Fruit fly (Drosophila melanogaster) whole organism, embryonic: ENCODE results near the gene CG10343.

ENCODE experiments used
- Abd-B ChIP-seq: fragments of 200-800 bp; sonication (Bioruptor generic); optimal IDR thresholded peaks from 2 replicates; lab custom pipeline; 2018; ENCODE audit warnings: missing biosample characterization, mild to moderate bottlenecking, missing genetic modification characterization, moderate library complexity
- CG12391 ChIP-seq: fragments of 200-800 bp; sonication (Bioruptor generic); optimal IDR thresholded peaks from 3 replicates; lab custom pipeline; 2018; ENCODE audit warnings: missing biosample characterization, mild to moderate bottlenecking, missing genetic modification characterization, moderate library complexity
- CG18619 ChIP-seq: fragments of 200-800 bp; sonication (Bioruptor generic); optimal IDR thresholded peaks from 3 replicates; lab custom pipeline; 2017; ENCODE audit warnings: missing biosample characterization, mild to moderate bottlenecking, missing genetic modification characterization
- CG5953 ChIP-seq: fragments of 200-800 bp; sonication (Bioruptor generic); IDR thresholded peaks from 2 replicates; pipeline ENCODE4 v1.3.6; 2022; ENCODE audit warnings: missing biosample characterization, missing genetic modification characterization
- Dad ChIP-seq: fragments of 200-800 bp; sonication (Bioruptor generic); optimal IDR thresholded peaks from 3 replicates; lab custom pipeline; 2016; ENCODE audit warnings: missing biosample characterization, missing genetic modification characterization
- Med ChIP-seq: fragments of 200-800 bp; sonication (Bioruptor generic); peaks from one replicate; lab custom pipeline; 2016; ENCODE audit warnings: missing biosample characterization, missing genetic modification characterization, mild to moderate bottlenecking, inconsistent platforms, moderate library complexity
- Side ChIP-seq: fragments of 200-800 bp; sonication (Bioruptor generic); optimal IDR thresholded peaks from 2 replicates; lab custom pipeline; 2016; ENCODE audit warnings: missing biosample characterization, missing genetic modification characterization
- cwo ChIP-seq: fragments of 200-800 bp; sonication (Bioruptor generic); optimal IDR thresholded peaks from 3 replicates; lab custom pipeline; 2017; ENCODE audit warnings: missing biosample characterization, missing genetic modification characterization, mild to moderate bottlenecking, moderate library complexity, missing genetic modification reagents
- pho ChIP-seq: fragments of 200-800 bp; sonication (Bioruptor generic); optimal IDR thresholded peaks from 2 replicates; lab custom pipeline; 2016; ENCODE audit warnings: missing biosample characterization, missing genetic modification characterization

DNA sequence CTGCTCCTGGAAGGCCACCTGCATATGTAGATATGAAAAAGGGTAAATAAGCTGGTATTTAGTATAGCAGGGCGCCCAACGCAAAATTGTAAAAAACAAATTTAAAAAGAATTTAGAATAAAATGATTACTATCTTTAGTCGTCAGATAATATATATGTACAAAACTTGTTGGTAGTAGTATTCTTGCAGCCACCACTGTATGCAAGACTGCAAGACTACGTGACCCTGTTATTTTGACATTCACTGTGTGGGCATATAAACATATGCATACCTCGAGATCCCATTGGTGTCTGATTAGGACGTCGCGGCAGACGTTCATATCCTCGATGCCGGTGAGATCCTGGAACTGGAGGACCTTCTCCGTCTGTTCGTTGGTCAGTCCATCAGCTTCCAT lies 4.6 kb downstream of the CG10343 start:
- TF ChIP-seq Dad (GFP tag; lab: Kevin White, UChicago) (no peak), CG12391 (no peak), pho (peak; percentile 37), Med (GFP tag; lab: Kevin White, UChicago) (peak; percentile 92), CG18619 (GFP tag; lab: Kevin White, UChicago) (no peak), Side (GFP tag; lab: Kevin White, UChicago) (no peak), cwo (GFP tag; lab: Kevin White, UChicago) (peak; percentile 53), CG5953 (GFP tag; lab: Robert Waterston, UW) (no peak), Abd-B (no peak)
